Worm (Caenorhabditis elegans): ENCODE measurements around the gene C17G10.10.

DNA sequence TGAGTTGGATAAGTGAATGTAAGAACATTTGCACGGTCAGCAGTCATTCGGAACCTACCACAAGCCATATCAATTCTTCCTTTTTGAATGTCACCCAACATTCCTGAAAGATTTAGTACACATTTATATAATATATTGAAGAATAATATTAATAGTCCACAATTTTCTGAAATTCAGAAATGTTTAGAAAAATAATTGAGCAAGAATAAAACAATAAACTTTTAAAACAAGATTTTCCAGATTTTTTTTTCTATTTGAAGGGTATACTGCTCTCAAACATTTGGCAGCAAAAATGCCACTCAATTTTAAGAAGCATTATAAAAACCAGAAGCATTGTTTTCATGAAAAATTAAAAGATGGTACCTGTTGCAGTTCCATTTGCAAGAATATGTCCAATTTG lies 37.6 kb upstream of the C17G10.10 start, which contains the start of gene F59E12.8:
- TF ChIP-seq B0310.2 (tag; optimal IDR thresholded peaks at IDR 0.05), result no peak
- TF ChIP-seq hnd-1 (tag; optimal IDR thresholded peaks at IDR 0.05), result no peak
- no peak for TF ChIP-seq pes-1 (GFP tag; IDR thresholded peaks at IDR 0.05)
- no peak for TF ChIP-seq F13C5.2 (tag; optimal IDR thresholded peaks at IDR 0.05)
- no peak for TF ChIP-seq hmg-4 (GFP tag; optimal IDR thresholded peaks at IDR 0.05)
- no peak for TF ChIP-seq ama-1 (optimal IDR thresholded peaks at IDR 0.05)
- TF ChIP-seq aly-1 (tag; optimal IDR thresholded peaks at IDR 0.05), result no peak
- TF ChIP-seq ceh-36 (tag; optimal IDR thresholded peaks at IDR 0.05), result no peak
- no peak for TF ChIP-seq tbx-11 (GFP tag; IDR thresholded peaks at IDR 0.05)
- no peak for TF ChIP-seq flt-1 (GFP tag; IDR thresholded peaks at IDR 0.05)
- TF ChIP-seq hmbx-1 (tag; optimal IDR thresholded peaks at IDR 0.05), result no peak
